Fruit fly (Drosophila melanogaster) whole organism, embryonic: ENCODE results near the gene spg.

Source experiments
- Abd-B ChIP-seq: fragments of 200-800 bp; sonication (Bioruptor generic); optimal IDR thresholded peaks from 2 replicates; lab custom pipeline; 2018; ENCODE audit warnings: missing biosample characterization, mild to moderate bottlenecking, missing genetic modification characterization, moderate library complexity
- Ada2b ChIP-seq: fragments of 200-800 bp; sonication (Bioruptor generic); IDR thresholded peaks from 2 replicates; pipeline ENCODE4 v1.3.6; 2022; ENCODE audit warnings: missing biosample characterization, missing genetic modification characterization
- Atf6 ChIP-seq: fragments of 200-800 bp; sonication (Bioruptor generic); IDR thresholded peaks from 2 replicates; pipeline ENCODE4 v1.3.6; 2022; ENCODE audit warnings: missing biosample characterization, missing genetic modification characterization
- CG10366 ChIP-seq: fragments of 200-800 bp; sonication (Bioruptor generic); IDR thresholded peaks from 2 replicates; pipeline ENCODE4 v1.3.6; 2022; ENCODE audit warnings: missing biosample characterization, missing genetic modification characterization
- CG10431 ChIP-seq: fragments of 200-800 bp; sonication (Bioruptor generic); optimal IDR thresholded peaks from 3 replicates; lab custom pipeline; 2018; ENCODE audit warnings: missing biosample characterization, mild to moderate bottlenecking, missing genetic modification characterization
- CG11456 ChIP-seq: fragments of 200-800 bp; sonication (Bioruptor generic); IDR thresholded peaks from 3 replicates; pipeline ENCODE4 v1.3.6; 2022; ENCODE audit warnings: missing biosample characterization, missing genetic modification characterization
- CG13296 ChIP-seq: fragments of 200-800 bp; sonication (Bioruptor generic); optimal IDR thresholded peaks from 3 replicates; lab custom pipeline; 2018; ENCODE audit warnings: missing biosample characterization, mild to moderate bottlenecking, missing genetic modification characterization
- CG13775 ChIP-seq: fragments of 200-800 bp; sonication (Bioruptor generic); optimal IDR thresholded peaks from 3 replicates; lab custom pipeline; 2017; ENCODE audit warnings: missing biosample characterization, mild to moderate bottlenecking, missing genetic modification characterization
- CG14965 ChIP-seq: fragments of 200-800 bp; sonication (Bioruptor generic); optimal IDR thresholded peaks from 2 replicates; lab custom pipeline; 2016; ENCODE audit warnings: missing biosample characterization, missing genetic modification characterization, borderline replicate concordance
- CG1529 ChIP-seq: fragments of 200-800 bp; sonication (Bioruptor generic); optimal IDR thresholded peaks from 3 replicates; lab custom pipeline; 2018; ENCODE audit warnings: missing biosample characterization, missing genetic modification characterization
- CG15514 ChIP-seq: fragments of 200-800 bp; sonication (Bioruptor generic); optimal IDR thresholded peaks from 3 replicates; lab custom pipeline; 2017; ENCODE audit warnings: missing biosample characterization, missing genetic modification characterization, mild to moderate bottlenecking, moderate library complexity, missing genetic modification reagents
- CG15601 ChIP-seq: fragments of 200-800 bp; sonication (Bioruptor generic); optimal IDR thresholded peaks from 3 replicates; lab custom pipeline; 2019; ENCODE audit warnings: missing biosample characterization, mild to moderate bottlenecking, missing genetic modification characterization, moderate library complexity
- CG17359 ChIP-seq: fragments of 200-800 bp; sonication (Bioruptor generic); optimal IDR thresholded peaks from 3 replicates; lab custom pipeline; 2018; ENCODE audit warnings: missing biosample characterization, mild to moderate bottlenecking, missing genetic modification characterization, moderate library complexity
- CG2202 ChIP-seq: fragments of 200-800 bp; sonication (Bioruptor generic); optimal IDR thresholded peaks from 2 replicates; lab custom pipeline; 2018; ENCODE audit warnings: missing biosample characterization, mild to moderate bottlenecking, missing genetic modification characterization
- CG30020 ChIP-seq: fragments of 200-800 bp; optimal IDR thresholded peaks from 2 replicates; lab custom pipeline; 2019; ENCODE audit warnings: missing biosample characterization, mild to moderate bottlenecking, missing genetic modification characterization, moderate library complexity
- CG30431 ChIP-seq: fragments of 200-800 bp; sonication (Bioruptor generic); optimal IDR thresholded peaks from 2 replicates; lab custom pipeline; 2017; ENCODE audit warnings: missing biosample characterization, missing genetic modification characterization
- CG31441 ChIP-seq: fragments of 200-800 bp; sonication (Bioruptor generic); IDR thresholded peaks from 2 replicates; pipeline ENCODE4 v1.3.6; 2022; ENCODE audit warnings: missing biosample characterization, missing genetic modification characterization
- CG3281 ChIP-seq: fragments of 200-800 bp; sonication (Bioruptor generic); optimal IDR thresholded peaks from 3 replicates; lab custom pipeline; 2017; ENCODE audit warnings: missing biosample characterization, mild to moderate bottlenecking, missing genetic modification characterization
- CG34376 ChIP-seq: fragments of 200-800 bp; sonication (Bioruptor generic); optimal IDR thresholded peaks from 2 replicates; lab custom pipeline; 2018; ENCODE audit warnings: missing biosample characterization, mild to moderate bottlenecking, missing genetic modification characterization
- CG4424 ChIP-seq: fragments of 200-800 bp; sonication (Bioruptor generic); optimal IDR thresholded peaks from 3 replicates; lab custom pipeline; 2016; ENCODE audit warnings: missing biosample characterization, missing genetic modification characterization
- CG4707 ChIP-seq: fragments of 200-800 bp; sonication (Bioruptor generic); optimal IDR thresholded peaks from 2 replicates; lab custom pipeline; 2018; ENCODE audit warnings: missing biosample characterization, mild to moderate bottlenecking, missing genetic modification characterization, moderate library complexity
- CG9817 ChIP-seq: fragments of 200-800 bp; sonication (Bioruptor generic); optimal IDR thresholded peaks from 2 replicates; lab custom pipeline; 2018; ENCODE audit warnings: missing biosample characterization, mild to moderate bottlenecking, missing genetic modification characterization, moderate library complexity
- CTCF ChIP-seq: fragments of 200-800 bp; sonication (Bioruptor generic); optimal IDR thresholded peaks from 2 replicates; lab custom pipeline; 2017; ENCODE audit warnings: missing biosample characterization, mild to moderate bottlenecking, missing genetic modification characterization, moderate library complexity
- Dbx ChIP-seq: fragments of 200-800 bp; sonication (Bioruptor generic); IDR thresholded peaks from 3 replicates; pipeline ENCODE4 v1.3.6; 2022; ENCODE audit warnings: missing biosample characterization, missing genetic modification characterization
- Dll ChIP-seq: fragments of 200-800 bp; sonication (Bioruptor generic); IDR thresholded peaks from 4 replicates; pipeline ENCODE4 v1.3.6; 2022; ENCODE audit warnings: missing biosample characterization, missing genetic modification characterization; ENCODE audit not compliant: partially characterized antibody
- Drgx ChIP-seq: fragments of 200-800 bp; sonication (Bioruptor generic); IDR thresholded peaks from 2 replicates; pipeline ENCODE4 v1.3.6; 2022; ENCODE audit warnings: missing biosample characterization, missing genetic modification characterization
- Gsc ChIP-seq: fragments of 200-800 bp; sonication (Bioruptor generic); IDR thresholded peaks from 2 replicates; pipeline ENCODE4 v1.3.6; 2022; ENCODE audit warnings: missing biosample characterization, missing genetic modification characterization
- HHEX ChIP-seq: fragments of 200-800 bp; sonication (Bioruptor generic); optimal IDR thresholded peaks from 3 replicates; lab custom pipeline; 2017; ENCODE audit warnings: missing biosample characterization, mild to moderate bottlenecking, missing genetic modification characterization, missing genetic modification reagents
- Hmr ChIP-seq: fragments of 200-800 bp; sonication (Bioruptor generic); optimal IDR thresholded peaks from 3 replicates; lab custom pipeline; 2017; ENCODE audit warnings: mild to moderate bottlenecking, missing biosample characterization, missing genetic modification reagents, missing genetic modification characterization
- Hr78 ChIP-seq, 2 experiments: fragments of 200-800 bp in 1 of 2; fragments of >200 bp in 1 of 2; sonication (Bioruptor generic) in 1 of 2; optimal IDR thresholded peaks; 2 replicates each; lab custom pipeline; 2017 to 2019; ENCODE audit warnings: missing biosample characterization in 2 of 2, missing genetic modification characterization in 2 of 2, mild to moderate bottlenecking in 1 of 2, moderate library complexity in 1 of 2
- Lhr ChIP-seq: fragments of 200-800 bp; sonication (Bioruptor generic); optimal IDR thresholded peaks from 3 replicates; lab custom pipeline; 2017; ENCODE audit warnings: mild to moderate bottlenecking, missing biosample characterization, missing genetic modification reagents, missing genetic modification characterization
- Nf-YA ChIP-seq: fragments of 200-800 bp; sonication (Bioruptor generic); IDR thresholded peaks from 2 replicates; pipeline ENCODE4 v1.3.6; 2022; ENCODE audit warnings: missing biosample characterization, missing genetic modification characterization
- Sox100B ChIP-seq: fragments of 200-800 bp; sonication (Bioruptor generic); optimal IDR thresholded peaks from 3 replicates; lab custom pipeline; 2018; ENCODE audit warnings: missing biosample characterization, mild to moderate bottlenecking, missing genetic modification characterization
- Usf ChIP-seq: fragments of 200-800 bp; sonication (Bioruptor generic); optimal IDR thresholded peaks from 2 replicates; lab custom pipeline; 2017; ENCODE audit warnings: missing genotype, missing biosample characterization, missing genetic modification characterization
- br ChIP-seq: fragments of >200 bp; optimal IDR thresholded peaks from 2 replicates; lab custom pipeline; 2017
- dmrt11E ChIP-seq: fragments of 200-800 bp; sonication (Bioruptor generic); optimal IDR thresholded peaks from 3 replicates; lab custom pipeline; 2018; ENCODE audit warnings: missing biosample characterization, mild to moderate bottlenecking, missing genetic modification characterization, moderate library complexity
- en ChIP-seq: fragments of 200-800 bp; sonication (Bioruptor generic); optimal IDR thresholded peaks from 2 replicates; lab custom pipeline; 2016; ENCODE audit warnings: missing biosample characterization, missing genetic modification characterization
- gro ChIP-seq: fragments of 200-800 bp; sonication (Bioruptor generic); optimal IDR thresholded peaks from 2 replicates; lab custom pipeline; 2016; ENCODE audit warnings: missing biosample characterization, missing genetic modification characterization
- jumu ChIP-seq: fragments of 200-800 bp; sonication (Bioruptor generic); optimal IDR thresholded peaks from 3 replicates; lab custom pipeline; 2016; ENCODE audit warnings: missing biosample characterization, missing genetic modification characterization
- klu ChIP-seq: fragments of 200-800 bp; sonication (Bioruptor generic); IDR thresholded peaks from 2 replicates; pipeline ENCODE4 v1.3.6; 2022; ENCODE audit warnings: missing biosample characterization, missing genetic modification characterization
- mam ChIP-seq: fragments of 200-800 bp; sonication (Bioruptor generic); optimal IDR thresholded peaks from 3 replicates; lab custom pipeline; 2016; ENCODE audit warnings: missing biosample characterization, missing genetic modification characterization
- mld ChIP-seq: fragments of 200-800 bp; sonication (Bioruptor generic); IDR thresholded peaks from 3 replicates; pipeline ENCODE4 v1.3.6; 2022; ENCODE audit warnings: missing biosample characterization, missing genetic modification characterization; ENCODE audit not compliant: partially characterized antibody
- org-1 ChIP-seq: fragments of 200-800 bp; sonication (Bioruptor generic); optimal IDR thresholded peaks from 2 replicates; lab custom pipeline; 2017; ENCODE audit warnings: missing biosample characterization, missing genetic modification characterization
- psq ChIP-seq: fragments of 200-800 bp; sonication (Bioruptor generic); optimal IDR thresholded peaks from 2 replicates; lab custom pipeline; 2017; ENCODE audit warnings: missing biosample characterization, missing genetic modification characterization
- pzg ChIP-seq: fragments of 200-800 bp; sonication (Bioruptor generic); optimal IDR thresholded peaks from 3 replicates; lab custom pipeline; 2018; ENCODE audit warnings: missing biosample characterization, mild to moderate bottlenecking, missing genetic modification characterization, moderate library complexity
- rib ChIP-seq: fragments of 200-800 bp; sonication (Bioruptor generic); IDR thresholded peaks from 2 replicates; pipeline ENCODE4 v1.3.6; 2022; ENCODE audit warnings: missing biosample characterization, missing genetic modification characterization
- sd ChIP-seq: fragments of 200-800 bp; sonication (Bioruptor generic); optimal IDR thresholded peaks from 3 replicates; lab custom pipeline; 2018; ENCODE audit warnings: missing biosample characterization, mild to moderate bottlenecking, missing genetic modification characterization, moderate library complexity
- slou ChIP-seq: fragments of 200-800 bp; sonication (Bioruptor generic); optimal IDR thresholded peaks from 3 replicates; lab custom pipeline; 2016; ENCODE audit warnings: missing biosample characterization, missing genetic modification characterization
- sob ChIP-seq: fragments of 200-800 bp; sonication (Bioruptor generic); IDR thresholded peaks from 2 replicates; pipeline ENCODE4 v1.3.6; 2022; ENCODE audit warnings: missing biosample characterization, missing genetic modification characterization
- tin ChIP-seq: fragments of 200-800 bp; sonication (Bioruptor generic); optimal IDR thresholded peaks from 3 replicates; lab custom pipeline; 2016; ENCODE audit warnings: missing biosample characterization, missing genetic modification characterization
- tup ChIP-seq: fragments of 200-800 bp; sonication (Bioruptor generic); optimal IDR thresholded peaks from 2 replicates; lab custom pipeline; 2016; ENCODE audit warnings: missing biosample characterization, mild to moderate bottlenecking, missing genetic modification characterization, moderate library complexity

Gene spg

DNA sequence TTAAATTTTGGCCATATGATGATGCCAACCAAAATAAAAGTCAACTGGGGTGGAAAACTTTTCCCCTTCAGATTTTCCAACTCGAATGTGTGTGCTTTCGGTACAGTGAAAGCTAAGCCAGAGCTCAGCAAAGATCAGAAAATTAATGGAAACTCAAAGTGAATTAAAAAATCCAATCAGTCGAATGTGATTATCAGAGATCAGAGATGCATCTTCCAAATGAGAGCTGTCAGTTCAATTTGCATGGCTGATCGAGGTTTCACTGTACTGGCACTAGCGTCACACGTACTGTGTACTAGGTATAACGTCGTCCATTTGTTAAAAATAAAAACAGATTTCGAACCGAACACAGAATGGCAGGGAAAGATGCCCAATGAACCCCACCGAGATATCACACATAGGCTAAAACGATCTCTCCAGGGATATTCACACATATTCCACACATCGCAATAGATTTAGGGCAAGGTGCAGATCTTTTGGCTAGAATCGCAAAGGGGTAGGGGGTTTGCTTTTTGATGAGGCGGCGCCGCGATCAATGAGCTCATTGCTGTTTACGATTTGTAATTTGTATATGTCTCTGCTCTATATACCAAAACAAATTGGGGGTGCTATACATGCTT lies 59.9 kb downstream of the spg start (continued):
- TF ChIP-seq mld (GFP tag; lab: Robert Waterston, UW) (no peak), tup (GFP tag; lab: Kevin White, UChicago) (no peak), Drgx (GFP tag; lab: Robert Waterston, UW) (peak; percentile 83), CG3281 (peak; percentile 68), HHEX (peak; percentile 56), CG9817 (tag; lab: Kevin White, UChicago) (peak; percentile 82), psq (GFP tag; lab: Kevin White, UChicago) (no peak), Lhr (GFP tag; lab: Kevin White, UChicago) (no peak), sob (GFP tag; lab: Robert Waterston, UW) (peak; percentile 84), CG15514 (GFP tag; lab: Kevin White, UChicago) (peak; percentile 21), br (no peak), CG30431 (GFP tag; lab: Kevin White, UChicago) (peak; percentile 46), slou (peak; percentile 25), tin (GFP tag; lab: Kevin White, UChicago) (peak; percentile 65), Dbx (GFP tag; lab: Robert Waterston, UW) (peak; percentile 84), CG4707 (peak; percentile 33), CG31441 (GFP tag; lab: Robert Waterston, UW) (peak; percentile 51; the same call in 1 of the 2 replicates), CG10366 (GFP tag; lab: Robert Waterston, UW) (peak; percentile 85), CG1529 (GFP tag; lab: Kevin White, UChicago) (peak; percentile 46), CG14965 (GFP tag; lab: Kevin White, UChicago) (no peak), Abd-B (GFP tag; lab: Kevin White, UChicago) (peak; percentile 62), Ada2b (GFP tag; lab: Robert Waterston, UW) (peak; percentile 82), CG10431 (GFP tag; lab: Kevin White, UChicago) (no peak), CG4424 (peak; percentile 48), Atf6 (peak; percentile 83), jumu (GFP tag; lab: Kevin White, UChicago) (peak; percentile 76), Usf (peak; percentile 47), pzg (no peak), Sox100B (GFP tag; lab: Kevin White, UChicago) (no peak), CG13296 (GFP tag; lab: Kevin White, UChicago) (no peak), gro (GFP tag; lab: Kevin White, UChicago) (peak; percentile 85), CG13775 (GFP tag; lab: Kevin White, UChicago) (peak; percentile 47), Nf-YA (GFP tag; lab: Robert Waterston, UW) (peak; percentile 7; the same call in 1 of the 2 replicates), Gsc (no peak), CG17359 (tag; lab: Kevin White, UChicago) (peak; percentile 68), rib (GFP tag; lab: Robert Waterston, UW) (peak; percentile 77), CG30020 (no peak), mam (GFP tag; lab: Kevin White, UChicago) (peak; percentile 87), en (GFP tag; lab: Kevin White, UChicago) (peak; percentile 26), dmrt11E (tag; lab: Kevin White, UChicago) (no peak), klu (GFP tag; lab: Robert Waterston, UW) (peak; percentile 68; the same call in 1 of the 2 replicates), CG11456 (GFP tag; lab: Robert Waterston, UW) (peak; percentile 91), org-1 (GFP tag; lab: Kevin White, UChicago) (peak; percentile 53), CG34376 (GFP tag; lab: Kevin White, UChicago) (peak; percentile 7), sd (tag; lab: Kevin White, UChicago) (peak; percentile 23), Hmr (GFP tag; lab: Kevin White, UChicago) (peak; percentile 67), CG2202 (tag; lab: Kevin White, UChicago) (peak; percentile 21), Dll (GFP tag; lab: Robert Waterston, UW) (no peak), CTCF (no peak), Hr78 (GFP tag; optimal IDR thresholded peaks at IDR 0.05; lab: Kevin White, UChicago) (no peak), CG15601 (tag; lab: Kevin White, UChicago) (peak; percentile 24)
